Worm (Caenorhabditis elegans): Measurements from ENCODE around the gene fbxa-155.

fbxa-155 gene

ce11 chrIII:9973765-9974164, 36.3 kb downstream of the fbxa-155 start, which contains the start of gene R10E12.2:
Gene R10E12.2 (minus strand): TSS chrIII:9973865.
- no peak for TF ChIP-seq F10E7.11 (tag; optimal IDR thresholded peaks at IDR 0.05)
- TF ChIP-seq ztf-18 (tag; optimal IDR thresholded peaks at IDR 0.05) = no peak
- no peak for TF ChIP-seq ztf-6 (GFP tag; IDR thresholded peaks at IDR 0.05)
- TF ChIP-seq madf-10 (tag; optimal IDR thresholded peaks at IDR 0.05) = no peak
- TF ChIP-seq Y53G8AR.9 (GFP tag; conservative IDR thresholded peaks at IDR 0.05) = no peak
- no peak for TF ChIP-seq ceh-27 (GFP tag; optimal IDR thresholded peaks at IDR 0.05)
- TF ChIP-seq ceh-40 (GFP tag; IDR thresholded peaks at IDR 0.05) = no peak
- TF ChIP-seq ztf-3 (GFP tag; optimal IDR thresholded peaks at IDR 0.05) = no peak
- TF ChIP-seq ets-4 (GFP tag; optimal IDR thresholded peaks at IDR 0.05) = no peak
- no peak for TF ChIP-seq nfyb-1 (GFP tag; IDR thresholded peaks at IDR 0.05)
- TF ChIP-seq egrh-3 (GFP tag; IDR thresholded peaks at IDR 0.05) = no peak
- no peak for TF ChIP-seq Y53F4B.3 (GFP tag; IDR thresholded peaks at IDR 0.05)
- no peak for TF ChIP-seq F23B12.7 (tag; optimal IDR thresholded peaks at IDR 0.05; ENCODE audit: insufficient read depth)
- no peak for TF ChIP-seq lin-35 (GFP tag; optimal IDR thresholded peaks at IDR 0.05)
- no peak for TF ChIP-seq akir-1 (GFP tag; optimal IDR thresholded peaks at IDR 0.05)
- no peak for TF ChIP-seq hsf-1 (GFP tag; IDR thresholded peaks at IDR 0.05)
- TF ChIP-seq somi-1 (GFP tag; optimal IDR thresholded peaks at IDR 0.05) = no peak
- no peak for TF ChIP-seq T26A5.8 (tag; optimal IDR thresholded peaks at IDR 0.05)

ce11 chrIII:9972192-9972811, 37.7 kb downstream of the fbxa-155 start:
- no peak for TF ChIP-seq xnd-1 (tag; optimal IDR thresholded peaks at IDR 0.05)
- no peak for TF ChIP-seq nfyb-1 (GFP tag; IDR thresholded peaks at IDR 0.05)
- no peak for TF ChIP-seq lag-1 (GFP tag; IDR thresholded peaks at IDR 0.05)
- TF ChIP-seq D2030.7 (GFP tag; IDR thresholded peaks at IDR 0.05) = no peak
- no peak for TF ChIP-seq unc-130 (GFP tag; optimal IDR thresholded peaks at IDR 0.05)
- TF ChIP-seq snpc-1.3 (tag; optimal IDR thresholded peaks at IDR 0.05; ENCODE audit: insufficient read depth) = no peak
- no peak for TF ChIP-seq cebp-2 (GFP tag; IDR thresholded peaks at IDR 0.05)
- TF ChIP-seq hmg-20 (GFP tag; IDR thresholded peaks at IDR 0.05) = no peak
- no peak for TF ChIP-seq ceh-40 (GFP tag; IDR thresholded peaks at IDR 0.05)
- TF ChIP-seq F37B4.10 (GFP tag; IDR thresholded peaks at IDR 0.05) = no peak
- no peak for TF ChIP-seq zim-3 (tag; optimal IDR thresholded peaks at IDR 0.05)
- TF ChIP-seq cebp-1 (GFP tag; IDR thresholded peaks at IDR 0.05) = no peak
- TF ChIP-seq cebp-1 (tag; optimal IDR thresholded peaks at IDR 0.05) = no peak
- TF ChIP-seq mcd-1 (GFP tag; IDR thresholded peaks at IDR 0.05) = no peak
- TF ChIP-seq ztf-22 (GFP tag; optimal IDR thresholded peaks at IDR 0.05) = no peak
- no peak for TF ChIP-seq nhr-27 (tag; optimal IDR thresholded peaks at IDR 0.05)
- no peak for TF ChIP-seq ztf-3 (GFP tag; optimal IDR thresholded peaks at IDR 0.05)
- no peak for TF ChIP-seq ztf-28 (GFP tag; IDR thresholded peaks at IDR 0.05)
- TF ChIP-seq F52B5.7 (tag; optimal IDR thresholded peaks at IDR 0.05) = no peak

DNA sequence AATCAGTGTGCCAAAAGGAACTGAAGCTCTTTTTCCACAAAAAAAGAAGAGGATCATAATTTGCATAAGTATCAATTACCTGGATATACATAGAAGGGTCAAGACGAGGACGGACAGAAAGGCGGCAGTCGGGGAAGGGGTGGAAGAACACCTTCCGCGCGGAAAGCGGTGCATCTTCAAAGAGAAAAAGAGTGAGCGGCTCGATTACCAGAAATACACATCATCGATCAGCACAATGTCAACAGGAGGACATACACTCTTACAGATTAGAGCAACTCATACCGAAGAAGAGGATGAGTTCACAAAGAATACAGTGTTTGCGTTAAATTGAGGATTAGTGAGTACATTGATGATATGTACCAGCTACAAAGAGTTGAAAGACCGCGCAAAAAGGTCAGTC, 40.6 kb downstream of the fbxa-155 start:
- TF ChIP-seq hlh-26 (GFP tag; conservative IDR thresholded peaks at IDR 0.05) (no peak), snpc-1.3 (tag; optimal IDR thresholded peaks at IDR 0.05; ENCODE audit: insufficient read depth) (no peak), zim-3 (tag; optimal IDR thresholded peaks at IDR 0.05) (no peak), tlf-1 (GFP tag; optimal IDR thresholded peaks at IDR 0.05) (no peak), bed-1 (GFP tag; IDR thresholded peaks at IDR 0.05) (no peak), ztf-26 (tag; optimal IDR thresholded peaks at IDR 0.05) (no peak), Y53F4B.3 (GFP tag; IDR thresholded peaks at IDR 0.05) (no peak), ets-4 (GFP tag; optimal IDR thresholded peaks at IDR 0.05) (no peak), lin-54 (GFP tag; optimal IDR thresholded peaks at IDR 0.05) (no peak), mes-4 (tag; optimal IDR thresholded peaks at IDR 0.05) (no peak), lin-40 (tag; optimal IDR thresholded peaks at IDR 0.05) (no peak), die-1 (tag; optimal IDR thresholded peaks at IDR 0.05) (no peak), akir-1 (GFP tag; optimal IDR thresholded peaks at IDR 0.05) (no peak), C06A6.2 (GFP tag; conservative IDR thresholded peaks at IDR 0.05) (no peak), rpc-1 (optimal IDR thresholded peaks at IDR 0.05) (no peak), rpc-1 (tag; optimal IDR thresholded peaks at IDR 0.05) (no peak), egl-44 (GFP tag; IDR thresholded peaks at IDR 0.05) (no peak)

All from whole organism, young adult.